Worm (Caenorhabditis elegans): Measurements from ENCODE around the gene F37A4.5.

- TF ChIP-seq elt-3 (tag; optimal IDR thresholded peaks at IDR 0.05) (no peak), cnd-1 (tag; optimal IDR thresholded peaks at IDR 0.05) (no peak), nhr-76 (tag; optimal IDR thresholded peaks at IDR 0.05) (no peak), snpc-4 (tag; optimal IDR thresholded peaks at IDR 0.05) (no peak), lsy-2 (tag; optimal IDR thresholded peaks at IDR 0.05) (no peak), unc-120 (tag; optimal IDR thresholded peaks at IDR 0.05; ENCODE audit: poor library complexity, severe bottlenecking) (no peak), lin-13 (tag; optimal IDR thresholded peaks at IDR 0.05) (no peak), drap-1 (GFP tag; optimal IDR thresholded peaks at IDR 0.05) (no peak), pha-4 (tag; optimal IDR thresholded peaks at IDR 0.05) (no peak), nhr-237 (tag; optimal IDR thresholded peaks at IDR 0.05) (no peak), ztf-11 (tag; optimal IDR thresholded peaks at IDR 0.05) (no peak), ces-1 (GFP tag; optimal IDR thresholded peaks at IDR 0.05) (no peak), elt-1 (tag; optimal IDR thresholded peaks at IDR 0.05; ENCODE audit: borderline replicate concordance, insufficient read depth) (no peak)
These were observed 13.8 kb downstream of the F37A4.5 start, which contains the start of gene wdr-4 for ce11 chrIII:6725489-6725888.
